Fruit fly (Drosophila melanogaster): ENCODE measurements around the gene CG12237.

CG12237 gene

DNA sequence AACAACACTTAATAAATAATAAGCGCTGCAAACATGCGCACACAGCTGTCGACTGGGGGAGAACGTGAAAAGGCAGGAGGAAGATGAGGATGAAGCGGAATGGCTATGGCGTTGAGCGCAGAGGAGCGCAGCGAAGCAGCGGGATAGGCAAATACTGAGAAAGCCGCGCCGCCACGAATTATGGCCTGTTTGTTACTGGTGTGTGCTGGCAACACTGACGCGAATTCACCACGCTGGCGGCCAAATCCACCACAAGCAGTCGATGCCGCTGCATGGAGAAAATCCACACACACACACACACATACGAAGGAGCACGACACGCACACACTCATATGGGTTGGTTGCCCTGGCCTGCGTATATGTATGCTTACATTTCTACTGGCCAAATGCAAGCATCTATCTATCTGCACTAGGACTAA is 5.7 kb downstream of the CG12237 start (continued):
- TF ChIP-seq HLHmδ (GFP tag; optimal IDR thresholded peaks at IDR 0.05) (peak; percentile 80), pzg (GFP tag; optimal IDR thresholded peaks at IDR 0.05) (peak; percentile 17), Hand (GFP tag; optimal IDR thresholded peaks at IDR 0.05) (peak; percentile 12), vnd (GFP tag; IDR thresholded peaks at IDR 0.05; ENCODE audit: partially characterized antibody) (no peak), ci (GFP tag; IDR thresholded peaks at IDR 0.05) (peak; percentile 54; the same call in 2 of the 3 replicates), CG11247 (GFP tag; IDR thresholded peaks at IDR 0.05) (no peak), CG18262 (tag; optimal IDR thresholded peaks at IDR 0.05) (no peak), NFAT (GFP tag; IDR thresholded peaks at IDR 0.05) (no peak), Dip3 (GFP tag; optimal IDR thresholded peaks at IDR 0.05) (no peak), cad (GFP tag; optimal IDR thresholded peaks at IDR 0.05) (no peak), CG17361 (GFP tag; IDR thresholded peaks at IDR 0.05) (no peak), CG7745 (tag; optimal IDR thresholded peaks at IDR 0.05) (no peak), bbx (GFP tag; IDR thresholded peaks at IDR 0.05; ENCODE audit: partially characterized antibody) (0 out of 2 replicates have a peak, but pooled peaks have one; percentile 24), MBD-R2 (GFP tag; IDR thresholded peaks at IDR 0.05) (peak; percentile 17; the same call in 1 of the 2 replicates), Elba2 (GFP tag; optimal IDR thresholded peaks at IDR 0.05) (no peak), Ravus (GFP tag; IDR thresholded peaks at IDR 0.05) (no peak), CG10565 (GFP tag; optimal IDR thresholded peaks at IDR 0.05) (no peak), Fer1 (GFP tag; optimal IDR thresholded peaks at IDR 0.05) (peak; percentile 29), stwl (tag; optimal IDR thresholded peaks at IDR 0.05) (peak; percentile 7), chm (GFP tag; IDR thresholded peaks at IDR 0.05) (peak; percentile 40; the same call in 1 of the 2 replicates), CG1529 (GFP tag; optimal IDR thresholded peaks at IDR 0.05) (no peak), PHDP (tag; optimal IDR thresholded peaks at IDR 0.05) (no peak), CG12155 (GFP tag; optimal IDR thresholded peaks at IDR 0.05) (no peak), ftz-f1 (GFP tag; optimal IDR thresholded peaks at IDR 0.05) (no peak), Pdp1 (GFP tag; optimal IDR thresholded peaks at IDR 0.05) (no peak), pros (GFP tag; optimal IDR thresholded peaks at IDR 0.05) (no peak), CG7928 (GFP tag; optimal IDR thresholded peaks at IDR 0.05) (no peak), HLH54F (GFP tag; optimal IDR thresholded peaks at IDR 0.05) (no peak), gfzf (GFP tag; optimal IDR thresholded peaks at IDR 0.05) (peak; percentile 29), CG7372 (GFP tag; IDR thresholded peaks at IDR 0.05) (no peak), CG32532 (GFP tag; IDR thresholded peaks at IDR 0.05) (peak; percentile 27; the same call in 1 of the 2 replicates), wek (GFP tag; optimal IDR thresholded peaks at IDR 0.05) (peak; percentile 10), CG6813 (GFP tag; optimal IDR thresholded peaks at IDR 0.05) (no peak), psq (GFP tag; optimal IDR thresholded peaks at IDR 0.05) (peak; percentile 69), NC2β (GFP tag; optimal IDR thresholded peaks at IDR 0.05) (no peak), danr (GFP tag; IDR thresholded peaks at IDR 0.05) (no peak), Deaf1 (tag; optimal IDR thresholded peaks at IDR 0.05) (peak; percentile 18), Dref (GFP tag; IDR thresholded peaks at IDR 0.05) (no peak), Meics (GFP tag; optimal IDR thresholded peaks at IDR 0.05) (peak; percentile 11), Ets65A (GFP tag) (no peak), twi (tag; optimal IDR thresholded peaks at IDR 0.05) (no peak), Gug (GFP tag; IDR thresholded peaks at IDR 0.05) (no peak), YL-1 (GFP tag; optimal IDR thresholded peaks at IDR 0.05) (peak; percentile 51), bab2 (GFP tag; optimal IDR thresholded peaks at IDR 0.05) (no peak), CG17912 (GFP tag; optimal IDR thresholded peaks at IDR 0.05) (no peak), ap (GFP tag; IDR thresholded peaks at IDR 0.05) (no peak), Med (GFP tag) (peak; percentile 34), CG3065 (GFP tag; optimal IDR thresholded peaks at IDR 0.05) (no peak), chn (GFP tag; optimal IDR thresholded peaks at IDR 0.05) (no peak), ind (GFP tag; optimal IDR thresholded peaks at IDR 0.05) (no peak), inv (GFP tag; IDR thresholded peaks at IDR 0.05; ENCODE audit: partially characterized antibody) (no peak), eyg (GFP tag; optimal IDR thresholded peaks at IDR 0.05) (no peak)

Data from whole organism, embryonic.